Fruit fly (Drosophila melanogaster) whole organism, embryonic: ENCODE measurements around the gene CG42718.

Experiments
- Aef1 ChIP-seq: fragments of 200-800 bp; sonication (Bioruptor generic); IDR thresholded peaks from 3 replicates; pipeline ENCODE4 v1.3.6; 2022; ENCODE audit warnings: missing biosample characterization, missing genetic modification characterization
- Bdp1 ChIP-seq: fragments of 200-800 bp; sonication (Bioruptor generic); optimal IDR thresholded peaks from 3 replicates; lab custom pipeline; 2016; ENCODE audit warnings: missing biosample characterization, missing genetic modification characterization
- CG11247 ChIP-seq: fragments of 200-800 bp; sonication (Bioruptor generic); IDR thresholded peaks from 2 replicates; pipeline ENCODE4 v1.3.6; 2022; ENCODE audit warnings: missing biosample characterization, missing genetic modification characterization
- CG11456 ChIP-seq: fragments of 200-800 bp; sonication (Bioruptor generic); IDR thresholded peaks from 3 replicates; pipeline ENCODE4 v1.3.6; 2022; ENCODE audit warnings: missing biosample characterization, missing genetic modification characterization
- CG12219 ChIP-seq: fragments of 200-800 bp; sonication (Bioruptor generic); optimal IDR thresholded peaks from 3 replicates; lab custom pipeline; 2018; ENCODE audit warnings: missing biosample characterization, mild to moderate bottlenecking, missing genetic modification characterization
- CG12769 ChIP-seq: fragments of 200-800 bp; sonication (Bioruptor generic); optimal IDR thresholded peaks from 2 replicates; lab custom pipeline; 2019; ENCODE audit warnings: missing biosample characterization, mild to moderate bottlenecking, missing genetic modification characterization, moderate library complexity
- CG13296 ChIP-seq: fragments of 200-800 bp; sonication (Bioruptor generic); optimal IDR thresholded peaks from 3 replicates; lab custom pipeline; 2018; ENCODE audit warnings: missing biosample characterization, mild to moderate bottlenecking, missing genetic modification characterization
- CG14050 ChIP-seq: fragments of 200-800 bp; sonication (Bioruptor generic); IDR thresholded peaks from 3 replicates; pipeline ENCODE4 v1.3.6; 2022; ENCODE audit warnings: missing biosample characterization, missing genetic modification characterization
- CG14441 ChIP-seq: fragments of 200-800 bp; sonication (Bioruptor generic); IDR thresholded peaks from 2 replicates; pipeline ENCODE4 v1.3.6; 2022; ENCODE audit warnings: missing biosample characterization, missing genetic modification characterization
- CG15011 ChIP-seq: fragments of 200-800 bp; sonication (Bioruptor generic); optimal IDR thresholded peaks from 3 replicates; lab custom pipeline; 2018; ENCODE audit warnings: missing biosample characterization, mild to moderate bottlenecking, missing genetic modification characterization
- CG17328 ChIP-seq: fragments of 200-800 bp; sonication (Bioruptor generic); IDR thresholded peaks from 2 replicates; pipeline ENCODE4 v1.3.6; 2022; ENCODE audit warnings: missing biosample characterization, missing genetic modification characterization
- CG17802 ChIP-seq: fragments of 200-800 bp; sonication (Bioruptor generic); optimal IDR thresholded peaks from 2 replicates; lab custom pipeline; 2018; ENCODE audit warnings: missing biosample characterization, mild to moderate bottlenecking, missing genetic modification characterization, moderate library complexity
- CG18599 ChIP-seq: fragments of 200-800 bp; sonication (Bioruptor generic); optimal IDR thresholded peaks from 3 replicates; lab custom pipeline; 2017; ENCODE audit warnings: missing biosample characterization, missing genetic modification characterization, mild to moderate bottlenecking, moderate library complexity, missing genetic modification reagents
- CG2129 ChIP-seq: fragments of 200-800 bp; sonication (Bioruptor generic); IDR thresholded peaks from 2 replicates; pipeline ENCODE4 v1.3.6; 2022; ENCODE audit warnings: missing biosample characterization, missing genetic modification characterization; ENCODE audit not compliant: partially characterized antibody
- CG2199 ChIP-seq: fragments of 200-800 bp; sonication (Bioruptor generic); IDR thresholded peaks from 3 replicates; pipeline ENCODE4 v1.3.6; 2022; ENCODE audit warnings: missing biosample characterization, missing genetic modification characterization
- CG3281 ChIP-seq: fragments of 200-800 bp; sonication (Bioruptor generic); optimal IDR thresholded peaks from 3 replicates; lab custom pipeline; 2017; ENCODE audit warnings: missing biosample characterization, mild to moderate bottlenecking, missing genetic modification characterization
- CG8290 ChIP-seq, 3 experiments: fragments of 200-800 bp; sonication (Bioruptor generic); optimal IDR thresholded peaks; 2 replicates each; lab custom pipeline; 2016 to 2019; ENCODE audit warnings: missing biosample characterization in 3 of 3, missing genetic modification characterization in 3 of 3, mild to moderate bottlenecking in 2 of 3, moderate library complexity in 1 of 3
- CG9609 ChIP-seq: fragments of 200-800 bp; sonication (Bioruptor generic); optimal IDR thresholded peaks from 3 replicates; lab custom pipeline; 2016; ENCODE audit warnings: missing biosample characterization, missing genetic modification characterization
- CG9932 ChIP-seq: fragments of 200-800 bp; sonication (Bioruptor generic); IDR thresholded peaks from 2 replicates; pipeline ENCODE4 v1.3.6; 2022; ENCODE audit warnings: missing biosample characterization, missing genetic modification characterization
- CrebB ChIP-seq: fragments of 200-800 bp; sonication (Bioruptor generic); optimal IDR thresholded peaks from 3 replicates; lab custom pipeline; 2018; ENCODE audit warnings: missing biosample characterization, mild to moderate bottlenecking, missing genetic modification characterization
- Dbx ChIP-seq: fragments of 200-800 bp; sonication (Bioruptor generic); IDR thresholded peaks from 3 replicates; pipeline ENCODE4 v1.3.6; 2022; ENCODE audit warnings: missing biosample characterization, missing genetic modification characterization
- Ets97D ChIP-seq: fragments of 200-800 bp; sonication (Bioruptor generic); optimal IDR thresholded peaks from 3 replicates; lab custom pipeline; 2016; ENCODE audit warnings: missing biosample characterization, missing genetic modification characterization
- Fer3 ChIP-seq: fragments of 200-800 bp; sonication (Bioruptor generic); optimal IDR thresholded peaks from 2 replicates; lab custom pipeline; 2018; ENCODE audit warnings: missing biosample characterization, mild to moderate bottlenecking, missing genetic modification characterization, moderate library complexity
- H2.0 ChIP-seq: fragments of 200-800 bp; sonication (Bioruptor generic); IDR thresholded peaks from 2 replicates; pipeline ENCODE4 v1.3.6; 2022; ENCODE audit warnings: missing biosample characterization, missing genetic modification characterization
- HLH3B ChIP-seq: fragments of 200-800 bp; sonication (Bioruptor generic); IDR thresholded peaks from 2 replicates; pipeline ENCODE4 v1.3.6; 2022; ENCODE audit warnings: missing biosample characterization, missing genetic modification characterization
- Hey ChIP-seq: fragments of 200-800 bp; sonication (Bioruptor generic); optimal IDR thresholded peaks from 3 replicates; lab custom pipeline; 2018; ENCODE audit warnings: missing biosample characterization, mild to moderate bottlenecking, missing genetic modification characterization
- Hsf ChIP-seq: fragments of 200-800 bp; sonication (Bioruptor generic); optimal IDR thresholded peaks from 3 replicates; lab custom pipeline; 2016; ENCODE audit warnings: missing biosample characterization, missing genetic modification characterization
- Ptx1 ChIP-seq: fragments of 200-800 bp; sonication (Bioruptor generic); IDR thresholded peaks from 2 replicates; pipeline ENCODE4 v1.3.6; 2022; ENCODE audit warnings: missing biosample characterization, missing genetic modification characterization
- Trl ChIP-seq, 3 experiments: fragments of >200 bp in 2 of 3; fragments of 200-800 bp in 1 of 3; sonication (Bioruptor generic) in 1 of 3; optimal IDR thresholded peaks; 2 replicates in 1 of 3; 3 replicates in 2 of 3; lab custom pipeline; 2016 to 2017; ENCODE audit warnings: missing biosample characterization in 1 of 3, missing genetic modification characterization in 1 of 3
- Vsx1 ChIP-seq: fragments of 200-800 bp; sonication (Bioruptor generic); optimal IDR thresholded peaks from 2 replicates; lab custom pipeline; 2017; ENCODE audit warnings: missing biosample characterization, mild to moderate bottlenecking, missing genetic modification characterization, missing genetic modification reagents
- Xbp1 ChIP-seq: fragments of 200-800 bp; sonication (Bioruptor generic); optimal IDR thresholded peaks from 3 replicates; lab custom pipeline; 2016; ENCODE audit warnings: missing biosample characterization, mild to moderate bottlenecking, missing genetic modification characterization
- caup ChIP-seq: fragments of 200-800 bp; sonication (Bioruptor generic); optimal IDR thresholded peaks from 3 replicates; lab custom pipeline; 2017; ENCODE audit warnings: missing biosample characterization, mild to moderate bottlenecking, missing genetic modification characterization, moderate library complexity; ENCODE audit not compliant: severe bottlenecking
- cwo ChIP-seq: fragments of 200-800 bp; sonication (Bioruptor generic); optimal IDR thresholded peaks from 3 replicates; lab custom pipeline; 2017; ENCODE audit warnings: missing biosample characterization, missing genetic modification characterization, mild to moderate bottlenecking, moderate library complexity, missing genetic modification reagents
- fd3F ChIP-seq: fragments of 200-800 bp; sonication (Bioruptor generic); optimal IDR thresholded peaks from 2 replicates; lab custom pipeline; 2018; ENCODE audit warnings: missing biosample characterization, mild to moderate bottlenecking, missing genetic modification characterization, moderate library complexity
- gcm ChIP-seq: fragments of 200-800 bp; sonication (Bioruptor generic); optimal IDR thresholded peaks from 2 replicates; lab custom pipeline; 2019; ENCODE audit warnings: missing biosample characterization, mild to moderate bottlenecking, missing genetic modification characterization, moderate library complexity
- gem ChIP-seq: fragments of 200-800 bp; sonication (Bioruptor generic); optimal IDR thresholded peaks from 2 replicates; lab custom pipeline; 2019; ENCODE audit warnings: missing biosample characterization, mild to moderate bottlenecking, missing genetic modification characterization, moderate library complexity
- h ChIP-seq: fragments of >200 bp; optimal IDR thresholded peaks from 2 replicates; lab custom pipeline; 2017
- hkb ChIP-seq, 2 experiments: fragments of 200-800 bp in 1 of 2; fragments of >200 bp in 1 of 2; sonication (Bioruptor generic) in 1 of 2; IDR thresholded peaks in 1 of 2; optimal IDR thresholded peaks in 1 of 2; 2 replicates each; pipeline versions ENCODE4 v1.3.6 to Lab custom; 2017 to 2022; ENCODE audit warnings: missing biosample characterization in 1 of 2, missing genetic modification characterization in 1 of 2
- insv ChIP-seq, 2 experiments: fragments of 200-800 bp; sonication (Bioruptor generic); optimal IDR thresholded peaks; 3 replicates each; lab custom pipeline; 2016 to 2018; ENCODE audit warnings: missing biosample characterization in 2 of 2, missing genetic modification characterization in 2 of 2
- jumu ChIP-seq: fragments of 200-800 bp; sonication (Bioruptor generic); optimal IDR thresholded peaks from 3 replicates; lab custom pipeline; 2016; ENCODE audit warnings: missing biosample characterization, missing genetic modification characterization
- knrl ChIP-seq: fragments of 200-800 bp; sonication (Bioruptor generic); IDR thresholded peaks from 3 replicates; pipeline ENCODE4 v1.3.6; 2022; ENCODE audit warnings: missing biosample characterization, missing genetic modification characterization; ENCODE audit not compliant: partially characterized antibody
- lilli ChIP-seq: fragments of 200-800 bp; sonication (Bioruptor generic); optimal IDR thresholded peaks from 3 replicates; lab custom pipeline; 2016; ENCODE audit warnings: missing biosample characterization, missing genetic modification characterization
- org-1 ChIP-seq: fragments of 200-800 bp; sonication (Bioruptor generic); optimal IDR thresholded peaks from 2 replicates; lab custom pipeline; 2017; ENCODE audit warnings: missing biosample characterization, missing genetic modification characterization
- pfk ChIP-seq: fragments of 200-800 bp; sonication (Bioruptor generic); optimal IDR thresholded peaks from 2 replicates; lab custom pipeline; 2018; ENCODE audit warnings: missing biosample characterization, mild to moderate bottlenecking, missing genetic modification characterization, moderate library complexity
- pho ChIP-seq: fragments of 200-800 bp; sonication (Bioruptor generic); optimal IDR thresholded peaks from 2 replicates; lab custom pipeline; 2016; ENCODE audit warnings: missing biosample characterization, missing genetic modification characterization
- psq ChIP-seq: fragments of 200-800 bp; sonication (Bioruptor generic); optimal IDR thresholded peaks from 2 replicates; lab custom pipeline; 2017; ENCODE audit warnings: missing biosample characterization, missing genetic modification characterization
- shn ChIP-seq: fragments of 200-800 bp; sonication (Bioruptor generic); optimal IDR thresholded peaks from 3 replicates; lab custom pipeline; 2016; ENCODE audit warnings: missing biosample characterization, missing genetic modification characterization
- sisA ChIP-seq: fragments of 200-800 bp; sonication (Bioruptor generic); IDR thresholded peaks from 2 replicates; pipeline ENCODE4 v1.3.6; 2022; ENCODE audit warnings: missing biosample characterization, missing genetic modification characterization
- wdn ChIP-seq: fragments of 200-800 bp; sonication (Bioruptor generic); IDR thresholded peaks from 2 replicates; pipeline ENCODE4 v1.3.6; 2022; ENCODE audit warnings: missing biosample characterization, missing genetic modification characterization

Gene CG42718

DNA sequence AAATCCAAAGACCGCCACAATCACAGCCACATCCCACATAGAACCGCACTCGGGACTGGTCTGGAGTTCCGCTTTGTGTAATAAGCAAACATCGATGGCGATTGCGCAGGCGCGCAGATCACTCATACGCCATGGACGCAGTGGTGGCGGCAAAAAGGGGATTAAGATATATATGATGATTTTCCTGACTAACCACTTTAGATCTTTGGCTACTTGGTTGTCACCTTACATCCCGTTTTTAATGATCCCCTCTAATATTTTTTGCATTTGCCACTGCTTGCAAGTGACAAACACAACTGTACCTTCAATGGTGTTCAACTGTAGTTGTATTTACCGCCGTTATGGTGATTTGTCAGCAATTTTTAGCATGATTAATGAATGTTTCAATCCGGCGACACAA, 11.1 kb downstream of the CG42718 start (continued):
- TF ChIP-seq h (no peak), Vsx1 (no peak), CG13296 (GFP tag; lab: Kevin White, UChicago) (no peak), knrl (GFP tag; lab: Robert Waterston, UW) (no peak), CrebB (tag; lab: Kevin White, UChicago) (no peak), gcm (GFP tag; lab: Kevin White, UChicago) (no peak), cwo (GFP tag; lab: Kevin White, UChicago) (peak; percentile 9), CG17328 (GFP tag; lab: Robert Waterston, UW) (no peak), lilli (GFP tag; lab: Kevin White, UChicago) (peak; percentile 43), Fer3 (tag; lab: Kevin White, UChicago) (peak; percentile 2), CG14050 (GFP tag; lab: Robert Waterston, UW) (no peak), Aef1 (GFP tag; lab: Robert Waterston, UW) (0 out of 3 replicates have a peak, but pooled peaks have one; percentile 33), fd3F (no peak), caup (GFP tag; lab: Kevin White, UChicago) (peak; percentile 11), Hsf (GFP tag; lab: Kevin White, UChicago) (no peak), CG9932 (GFP tag; lab: Robert Waterston, UW) (peak; percentile 75), org-1 (GFP tag; lab: Kevin White, UChicago) (peak; percentile 37), sisA (peak; percentile 21; the same call in 1 of the 2 replicates), pfk (GFP tag; lab: Kevin White, UChicago) (no peak), CG12769 (tag; lab: Kevin White, UChicago) (peak; percentile 54), CG2199 (GFP tag; lab: Robert Waterston, UW) (no peak), shn (GFP tag; lab: Kevin White, UChicago) (no peak), wdn (peak; percentile 53; the same call in 1 of the 2 replicates), Ets97D (GFP tag; lab: Kevin White, UChicago) (no peak), CG2129 (GFP tag; lab: Robert Waterston, UW) (no peak), CG12219 (GFP tag; lab: Kevin White, UChicago) (no peak), H2.0 (GFP tag; lab: Robert Waterston, UW) (peak; percentile 49; the same call in 1 of the 2 replicates), CG18599 (peak; percentile 42), CG17802 (tag; lab: Kevin White, UChicago) (no peak), hkb (optimal IDR thresholded peaks at IDR 0.05; lab: Kevin White, UChicago) (no peak), hkb (GFP tag; IDR thresholded peaks at IDR 0.05; lab: Robert Waterston, UW) (0 out of 2 replicates have a peak, but pooled peaks have one; percentile 31), CG11247 (peak; percentile 49), HLH3B (peak; percentile 25; the same call in 1 of the 2 replicates), CG15011 (no peak), Dbx (GFP tag; lab: Robert Waterston, UW) (peak; percentile 64), CG3281 (GFP tag; lab: Kevin White, UChicago) (peak; percentile 27), Trl (optimal IDR thresholded peaks at IDR 0.05; lab: Kevin White, UChicago) (no peak), Trl (GFP tag; optimal IDR thresholded peaks at IDR 0.05; lab: Kevin White, UChicago) (peak; percentile 38), Hey (tag; lab: Kevin White, UChicago) (no peak), Ptx1 (GFP tag; lab: Robert Waterston, UW) (0 out of 2 replicates have a peak, but pooled peaks have one; percentile 13), insv (GFP tag; optimal IDR thresholded peaks at IDR 0.05; lab: Kevin White, UChicago) (no peak), CG11456 (0 out of 3 replicates have a peak, but pooled peaks have one; percentile 50), CG14441 (no peak), CG8290 (GFP tag; optimal IDR thresholded peaks at IDR 0.05; lab: Kevin White, UChicago) (no peak), CG8290 (tag; optimal IDR thresholded peaks at IDR 0.05; lab: Kevin White, UChicago) (peak in 1 of 2 experiments; percentile 69), pho (peak; percentile 4), jumu (GFP tag; lab: Kevin White, UChicago) (peak; percentile 21), gem (peak; percentile 35), Bdp1 (GFP tag; lab: Kevin White, UChicago) (no peak), CG9609 (no peak), psq (GFP tag; lab: Kevin White, UChicago) (no peak), Xbp1 (no peak)
